Fruit fly (Drosophila melanogaster) whole organism, wandering third instar larva: ENCODE results near the gene mldr.

Experiments
- Dif ChIP-seq: fragments of 200-275, 200-300 bp; sonication (Bioruptor generic); optimal IDR thresholded peaks from 2 replicates; lab custom pipeline; 2018; ENCODE audit warnings: missing biosample characterization, missing genetic modification characterization; ENCODE audit not compliant: partially characterized antibody
- Myc ChIP-seq: fragments of >200 bp; optimal IDR thresholded peaks from 2 replicates; lab custom pipeline; 2017
- ey ChIP-seq: fragments of 200-800 bp; sonication (Bioruptor generic); optimal IDR thresholded peaks from 2 replicates; lab custom pipeline; 2016; ENCODE audit warnings: missing biosample characterization, missing genetic modification characterization
- pan ChIP-seq: fragments of >200 bp; optimal IDR thresholded peaks from 2 replicates; lab custom pipeline; 2017
- sage ChIP-seq: fragments of 200-800 bp; sonication (Bioruptor generic); optimal IDR thresholded peaks from 2 replicates; lab custom pipeline; 2016; ENCODE audit warnings: missing biosample characterization, mild to moderate bottlenecking, missing genetic modification characterization
- woc ChIP-seq: sonication (Bioruptor generic); optimal IDR thresholded peaks from 2 replicates; lab custom pipeline; 2016; ENCODE audit warnings: missing biosample characterization, mild to moderate bottlenecking, missing genetic modification characterization

DNA sequence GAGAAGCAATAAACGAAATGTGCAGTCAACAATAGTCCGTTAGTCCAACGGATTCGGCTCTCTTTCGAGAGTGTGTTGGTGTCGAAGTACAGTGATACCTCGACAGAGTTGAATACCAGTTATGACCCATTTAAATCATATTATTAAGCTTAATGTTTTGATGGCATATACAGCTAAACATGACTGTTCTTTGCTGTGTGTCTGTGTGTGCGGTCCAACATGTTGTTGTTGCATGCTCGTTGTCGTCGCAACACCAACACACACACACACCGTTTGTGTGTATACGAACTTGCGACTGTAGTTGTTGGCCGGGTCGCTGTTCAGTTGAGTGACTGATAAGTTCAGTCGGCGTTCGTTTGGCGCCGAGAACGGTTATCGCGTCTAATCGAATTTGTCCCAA is 17.7 kb downstream of the mldr start, which contains the start of gene CG15894:
- TF ChIP-seq Dif (no peak), sage (GFP tag; lab: Kevin White, UChicago) (no peak), pan (lab: Kevin White, UChicago) (no peak), ey (GFP tag; lab: Kevin White, UChicago) (no peak), woc (GFP tag; lab: Kevin White, UChicago) (no peak), Myc (no peak)
